Fruit fly (Drosophila melanogaster): ENCODE data around the gene CG10254.

DNA sequence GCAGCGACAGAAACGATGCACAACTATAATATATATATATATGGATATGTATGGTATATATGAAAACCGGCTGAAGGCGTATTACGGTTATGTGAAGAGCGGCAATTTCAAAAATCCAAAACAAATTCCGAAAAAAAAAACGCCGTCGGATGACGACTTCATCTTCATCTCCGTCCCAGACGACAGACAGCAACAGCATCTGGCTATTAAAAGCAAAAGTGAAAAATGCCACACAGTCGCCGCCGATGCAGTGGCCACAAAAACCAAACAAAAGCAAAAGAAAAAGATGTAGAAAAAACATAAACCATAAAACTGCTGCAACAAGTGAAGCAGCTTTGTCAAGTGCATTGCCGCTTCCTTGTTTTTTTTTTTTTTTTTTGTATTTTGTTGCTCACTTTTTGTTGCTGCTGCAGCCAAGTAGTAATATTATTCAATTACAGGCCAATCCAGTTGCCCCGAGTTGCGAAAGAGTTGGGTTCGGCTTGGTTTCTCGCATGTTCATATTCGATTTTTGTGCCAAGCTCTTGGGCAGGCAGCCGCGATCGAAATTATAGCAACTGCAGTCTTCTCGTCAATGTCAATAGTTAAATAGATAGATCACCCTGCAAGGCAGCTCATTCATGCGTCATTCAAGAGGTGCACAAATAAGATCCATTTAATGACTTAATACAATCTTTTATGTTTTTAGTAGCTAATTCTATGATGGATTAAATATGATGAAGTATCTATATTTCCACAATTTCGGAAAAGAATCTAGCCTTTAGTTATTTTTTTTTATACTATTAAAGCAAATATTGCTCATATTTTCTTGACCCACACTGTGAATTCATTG lies 40.0 kb upstream of the CG10254 start:
- TF ChIP-seq CG4318 (GFP tag; optimal IDR thresholded peaks at IDR 0.05) (peak; percentile 29), Blimp-1 (GFP tag; optimal IDR thresholded peaks at IDR 0.05) (no peak), Lpt (GFP tag; optimal IDR thresholded peaks at IDR 0.05) (peak; percentile 19)

Data from whole organism, prepupa.